Fruit fly (Drosophila melanogaster): ENCODE data around the gene BI-1.

BI-1 gene

dm6 chr3L:8303912-8304311, 4.8 kb downstream of the BI-1 start, which contains the start of the genes CG7194 and Sbp2 (continued):
- peak; percentile 28; the same call in 1 of the 3 replicates for TF ChIP-seq CG2199 (GFP tag; IDR thresholded peaks at IDR 0.05)
- no peak for TF ChIP-seq scrt (GFP tag; optimal IDR thresholded peaks at IDR 0.05)
- no peak for TF ChIP-seq CG14710 (tag; optimal IDR thresholded peaks at IDR 0.05)
- TF ChIP-seq Stat92E (GFP tag; optimal IDR thresholded peaks at IDR 0.05): no peak
- no peak for TF ChIP-seq luna (GFP tag; optimal IDR thresholded peaks at IDR 0.05)
- TF ChIP-seq dysf (GFP tag; IDR thresholded peaks at IDR 0.05): no peak
- no peak for TF ChIP-seq vnd (GFP tag; IDR thresholded peaks at IDR 0.05; ENCODE audit: partially characterized antibody)
- TF ChIP-seq CG3726 (GFP tag; IDR thresholded peaks at IDR 0.05): no peak
- TF ChIP-seq Ptx1 (GFP tag; IDR thresholded peaks at IDR 0.05): no peak
- no peak for TF ChIP-seq CG16813 (GFP tag; IDR thresholded peaks at IDR 0.05; ENCODE audit: partially characterized antibody)
- TF ChIP-seq Opbp (GFP tag; IDR thresholded peaks at IDR 0.05; ENCODE audit: partially characterized antibody): no peak
- no peak for TF ChIP-seq CG18262 (tag; optimal IDR thresholded peaks at IDR 0.05)
- TF ChIP-seq Adf1 (GFP tag; IDR thresholded peaks at IDR 0.05): no peak
- no peak for TF ChIP-seq fd102C (GFP tag; optimal IDR thresholded peaks at IDR 0.05)
- no peak for TF ChIP-seq hkb (optimal IDR thresholded peaks at IDR 0.05)
- no peak for TF ChIP-seq hkb (GFP tag; IDR thresholded peaks at IDR 0.05)
- no peak for TF ChIP-seq fu2 (GFP tag; optimal IDR thresholded peaks at IDR 0.05)
- no peak for TF ChIP-seq tll (GFP tag; optimal IDR thresholded peaks at IDR 0.05)
- no peak for TF ChIP-seq jigr1 (GFP tag; IDR thresholded peaks at IDR 0.05)
- TF ChIP-seq CG17612 (GFP tag; IDR thresholded peaks at IDR 0.05): no peak
- TF ChIP-seq Sry-δ (GFP tag; optimal IDR thresholded peaks at IDR 0.05): peak; percentile 64
- TF ChIP-seq otp (GFP tag; IDR thresholded peaks at IDR 0.05): no peak
- TF ChIP-seq CG1603 (tag; optimal IDR thresholded peaks at IDR 0.05): no peak
- TF ChIP-seq CG11093 (GFP tag; IDR thresholded peaks at IDR 0.05): no peak
- TF ChIP-seq CG33213 (GFP tag; optimal IDR thresholded peaks at IDR 0.05): no peak
- TF ChIP-seq dan (GFP tag; IDR thresholded peaks at IDR 0.05): no peak
- TF ChIP-seq Dll (GFP tag; IDR thresholded peaks at IDR 0.05; ENCODE audit: partially characterized antibody): peak; percentile 37; the same call in 1 of the 4 replicates
- no peak for TF ChIP-seq Xbp1 (GFP tag; optimal IDR thresholded peaks at IDR 0.05)
- no peak for TF ChIP-seq CG4404 (GFP tag; IDR thresholded peaks at IDR 0.05)
- TF ChIP-seq phol (tag; optimal IDR thresholded peaks at IDR 0.05): no peak
- no peak for TF ChIP-seq Awh (GFP tag; IDR thresholded peaks at IDR 0.05)
- TF ChIP-seq Oli (tag; optimal IDR thresholded peaks at IDR 0.05): no peak
- TF ChIP-seq Tbp (GFP tag; optimal IDR thresholded peaks at IDR 0.05): no peak
- no peak for TF ChIP-seq pan (optimal IDR thresholded peaks at IDR 0.05)
- peak in 1 of 2 experiments; percentile 15 for TF ChIP-seq pan (GFP tag; optimal IDR thresholded peaks at IDR 0.05 in 1 of 2, IDR thresholded peaks at IDR 0.05 in 1 of 2)
- TF ChIP-seq CHES-1-like (GFP tag; optimal IDR thresholded peaks at IDR 0.05): no peak
- no peak for TF ChIP-seq NC2β (GFP tag; optimal IDR thresholded peaks at IDR 0.05)
- no peak for TF ChIP-seq grn (GFP tag; optimal IDR thresholded peaks at IDR 0.05)
- peak; percentile 23; the same call in 1 of the 3 replicates for TF ChIP-seq row (GFP tag; IDR thresholded peaks at IDR 0.05)
- TF ChIP-seq sens-2 (GFP tag; IDR thresholded peaks at IDR 0.05): no peak
- peak; percentile 49 for TF ChIP-seq MBD-R2 (GFP tag; IDR thresholded peaks at IDR 0.05)
- peak; percentile 20 for TF ChIP-seq CG4617 (GFP tag; optimal IDR thresholded peaks at IDR 0.05; ENCODE audit: borderline replicate concordance)
- TF ChIP-seq shn (GFP tag; optimal IDR thresholded peaks at IDR 0.05): no peak
- no peak for TF ChIP-seq CG34376 (GFP tag; optimal IDR thresholded peaks at IDR 0.05)
- no peak for TF ChIP-seq chif (GFP tag; optimal IDR thresholded peaks at IDR 0.05)
- no peak for TF ChIP-seq NFAT (GFP tag; IDR thresholded peaks at IDR 0.05)
- TF ChIP-seq Bgb (GFP tag; IDR thresholded peaks at IDR 0.05; ENCODE audit: partially characterized antibody): no peak
- TF ChIP-seq lmd (GFP tag; IDR thresholded peaks at IDR 0.05): no peak
- no peak for TF ChIP-seq CG14441 (GFP tag; IDR thresholded peaks at IDR 0.05)
- TF ChIP-seq Ada2b (GFP tag; IDR thresholded peaks at IDR 0.05): no peak
- TF ChIP-seq CG11695 (GFP tag; IDR thresholded peaks at IDR 0.05): no peak
- no peak for TF ChIP-seq pfk (GFP tag; optimal IDR thresholded peaks at IDR 0.05)
